Fruit fly (Drosophila melanogaster) whole organism, embryonic: ENCODE results near the gene smash.
A peak's percentile ranks its signal among the peaks of the same experiment; 100 is the strongest.

ENCODE experiments used
- Ada2b ChIP-seq: fragments of 200-800 bp; sonication (Bioruptor generic); IDR thresholded peaks from 2 replicates; pipeline ENCODE4 v1.3.6; 2022; ENCODE audit warnings: missing biosample characterization, missing genetic modification characterization
- BEAF-32 ChIP-seq: fragments of 200-800 bp; sonication (Bioruptor generic); optimal IDR thresholded peaks from 3 replicates; lab custom pipeline; 2017; ENCODE audit warnings: missing biosample characterization, missing genetic modification characterization, mild to moderate bottlenecking, moderate library complexity, missing genetic modification reagents
- Blimp-1 ChIP-seq: fragments of 200-800 bp; sonication (Bioruptor generic); optimal IDR thresholded peaks from 3 replicates; lab custom pipeline; 2018; ENCODE audit warnings: missing biosample characterization, missing genetic modification characterization, mild to moderate bottlenecking, moderate library complexity, missing genetic modification reagents
- CG10321 ChIP-seq: fragments of 200-800 bp; sonication (Bioruptor generic); IDR thresholded peaks from 2 replicates; pipeline ENCODE4 v1.3.6; 2022; ENCODE audit warnings: missing biosample characterization, missing genetic modification characterization
- CG10366 ChIP-seq: fragments of 200-800 bp; sonication (Bioruptor generic); IDR thresholded peaks from 2 replicates; pipeline ENCODE4 v1.3.6; 2022; ENCODE audit warnings: missing biosample characterization, missing genetic modification characterization
- CG11247 ChIP-seq: fragments of 200-800 bp; sonication (Bioruptor generic); IDR thresholded peaks from 2 replicates; pipeline ENCODE4 v1.3.6; 2022; ENCODE audit warnings: missing biosample characterization, missing genetic modification characterization
- CG14014 ChIP-seq: fragments of 200-800 bp; sonication (Bioruptor generic); IDR thresholded peaks from 2 replicates; pipeline ENCODE4 v1.3.6; 2022; ENCODE audit warnings: missing biosample characterization, missing genetic modification characterization
- CG1603 ChIP-seq: fragments of 200-800 bp; sonication (Bioruptor generic); optimal IDR thresholded peaks from 2 replicates; lab custom pipeline; 2019; ENCODE audit warnings: missing biosample characterization, mild to moderate bottlenecking, missing genetic modification characterization, moderate library complexity
- CG16813 ChIP-seq: fragments of 200-800 bp; sonication (Bioruptor generic); IDR thresholded peaks from 3 replicates; pipeline ENCODE4 v1.3.6; 2022; ENCODE audit warnings: missing biosample characterization, missing genetic modification characterization; ENCODE audit not compliant: partially characterized antibody
- CG17361 ChIP-seq: fragments of 200-800 bp; sonication (Bioruptor generic); IDR thresholded peaks from 3 replicates; pipeline ENCODE4 v1.3.6; 2022; ENCODE audit warnings: missing biosample characterization, missing genetic modification characterization
- CG18262 ChIP-seq: fragments of 200-800 bp; optimal IDR thresholded peaks from 3 replicates; lab custom pipeline; 2019; ENCODE audit warnings: missing biosample characterization, mild to moderate bottlenecking, missing genetic modification characterization, moderate library complexity
- CG31365 ChIP-seq: fragments of 200-800 bp; sonication (Bioruptor generic); optimal IDR thresholded peaks from 2 replicates; lab custom pipeline; 2018; ENCODE audit warnings: missing biosample characterization, mild to moderate bottlenecking, missing genetic modification characterization
- CG32772 ChIP-seq: fragments of 200-800 bp; sonication (Bioruptor generic); IDR thresholded peaks from 2 replicates; pipeline ENCODE4 v1.3.6; 2022; ENCODE audit warnings: missing biosample characterization, missing genetic modification characterization
- CG3281 ChIP-seq: fragments of 200-800 bp; sonication (Bioruptor generic); optimal IDR thresholded peaks from 3 replicates; lab custom pipeline; 2017; ENCODE audit warnings: missing biosample characterization, mild to moderate bottlenecking, missing genetic modification characterization
- CG3838 ChIP-seq: fragments of 200-800 bp; sonication (Bioruptor generic); optimal IDR thresholded peaks from 3 replicates; lab custom pipeline; 2016; ENCODE audit warnings: missing biosample characterization, missing genetic modification characterization
- CG6654 ChIP-seq: fragments of 200-800 bp; sonication (Bioruptor generic); optimal IDR thresholded peaks from 2 replicates; lab custom pipeline; 2017; ENCODE audit warnings: missing biosample characterization, mild to moderate bottlenecking, missing genetic modification characterization
- CG6813 ChIP-seq: fragments of 200-800 bp; sonication (Bioruptor generic); optimal IDR thresholded peaks from 2 replicates; lab custom pipeline; 2017; ENCODE audit warnings: missing biosample characterization, missing genetic modification characterization, mild to moderate bottlenecking, moderate library complexity, missing genetic modification reagents
- CG7928 ChIP-seq: fragments of 200-800 bp; sonication (Bioruptor generic); optimal IDR thresholded peaks from 2 replicates; lab custom pipeline; 2017; ENCODE audit warnings: missing biosample characterization, mild to moderate bottlenecking, missing genetic modification characterization
- CG7987 ChIP-seq: fragments of 200-800 bp; sonication (Bioruptor generic); optimal IDR thresholded peaks from 2 replicates; lab custom pipeline; 2018; ENCODE audit warnings: missing biosample characterization, mild to moderate bottlenecking, missing genetic modification characterization, moderate library complexity
- CG8089 ChIP-seq: fragments of 200-800 bp; sonication (Bioruptor generic); optimal IDR thresholded peaks from 3 replicates; lab custom pipeline; 2016; ENCODE audit warnings: missing biosample characterization, missing genetic modification characterization
- CG8290 ChIP-seq, 3 experiments: fragments of 200-800 bp; sonication (Bioruptor generic); optimal IDR thresholded peaks; 2 replicates each; lab custom pipeline; 2016 to 2019; ENCODE audit warnings: missing biosample characterization in 3 of 3, missing genetic modification characterization in 3 of 3, mild to moderate bottlenecking in 2 of 3, moderate library complexity in 1 of 3
- CG8478 ChIP-seq: fragments of >200 bp; optimal IDR thresholded peaks from 2 replicates; lab custom pipeline; 2018
- Deaf1 ChIP-seq: fragments of 200-800 bp; optimal IDR thresholded peaks from 3 replicates; lab custom pipeline; 2019; ENCODE audit warnings: missing biosample characterization, mild to moderate bottlenecking, missing genetic modification characterization, moderate library complexity
- E2f2 ChIP-seq: fragments of 200-800 bp; sonication (Bioruptor generic); IDR thresholded peaks from 2 replicates; pipeline ENCODE4 v1.3.6; 2022; ENCODE audit warnings: missing biosample characterization, missing genetic modification characterization
- HmgZ ChIP-seq: fragments of 200-800 bp; sonication (Bioruptor generic); optimal IDR thresholded peaks from 2 replicates; lab custom pipeline; 2018; ENCODE audit warnings: missing biosample characterization, mild to moderate bottlenecking, missing genetic modification characterization
- Hr39 ChIP-seq: fragments of >200 bp; optimal IDR thresholded peaks from 2 replicates; lab custom pipeline; 2017
- Hr78 ChIP-seq, 2 experiments: fragments of 200-800 bp in 1 of 2; fragments of >200 bp in 1 of 2; sonication (Bioruptor generic) in 1 of 2; optimal IDR thresholded peaks; 2 replicates each; lab custom pipeline; 2017 to 2019; ENCODE audit warnings: missing biosample characterization in 2 of 2, missing genetic modification characterization in 2 of 2, mild to moderate bottlenecking in 1 of 2, moderate library complexity in 1 of 2
- Mad ChIP-seq: fragments of 200-800 bp; sonication (Bioruptor generic); optimal IDR thresholded peaks from 2 replicates; lab custom pipeline; 2016; ENCODE audit warnings: missing biosample characterization, missing genetic modification characterization
- Nf-YC ChIP-seq: fragments of 200-800 bp; optimal IDR thresholded peaks from 3 replicates; lab custom pipeline; 2019; ENCODE audit warnings: missing biosample characterization, mild to moderate bottlenecking, missing genetic modification characterization, moderate library complexity
- NfI ChIP-seq: fragments of 200-800 bp; sonication (Bioruptor generic); optimal IDR thresholded peaks from 3 replicates; lab custom pipeline; 2018; ENCODE audit warnings: missing biosample characterization, mild to moderate bottlenecking, missing genetic modification characterization, moderate library complexity
- Poxn ChIP-seq: fragments of 200-800 bp; sonication (Bioruptor generic); IDR thresholded peaks from 2 replicates; pipeline ENCODE4 v1.3.6; 2022; ENCODE audit warnings: missing biosample characterization, missing genetic modification characterization
- Sin3A ChIP-seq: fragments of >200 bp; optimal IDR thresholded peaks from 2 replicates; lab custom pipeline; 2018
- Sox100B ChIP-seq: fragments of 200-800 bp; sonication (Bioruptor generic); optimal IDR thresholded peaks from 3 replicates; lab custom pipeline; 2018; ENCODE audit warnings: missing biosample characterization, mild to moderate bottlenecking, missing genetic modification characterization
- Sry-δ ChIP-seq: fragments of 200-800 bp; sonication (Bioruptor generic); optimal IDR thresholded peaks from 2 replicates; lab custom pipeline; 2016; ENCODE audit warnings: missing biosample characterization, missing genetic modification characterization
- Stat92E ChIP-seq, 3 experiments: fragments of >200 bp in 2 of 3; fragments of 200-800 bp in 1 of 3; sonication (Bioruptor generic) in 1 of 3; optimal IDR thresholded peaks; 2 replicates each; lab custom pipeline; 2017 to 2019; ENCODE audit warnings: missing biosample characterization in 3 of 3, missing genetic modification characterization in 3 of 3, mild to moderate bottlenecking in 1 of 3, moderate library complexity in 1 of 3
- Tbp ChIP-seq: fragments of >200 bp; optimal IDR thresholded peaks from 2 replicates; lab custom pipeline; 2018; ENCODE audit warnings: missing biosample characterization, missing genetic modification characterization
- Xbp1 ChIP-seq: fragments of 200-800 bp; sonication (Bioruptor generic); optimal IDR thresholded peaks from 3 replicates; lab custom pipeline; 2016; ENCODE audit warnings: missing biosample characterization, mild to moderate bottlenecking, missing genetic modification characterization
- ara ChIP-seq: fragments of 200-800 bp; sonication (Bioruptor generic); IDR thresholded peaks from 2 replicates; pipeline ENCODE4 v1.3.6; 2022; ENCODE audit warnings: missing biosample characterization, missing genetic modification characterization
- bowl ChIP-seq: fragments of 200-800 bp; sonication (Bioruptor generic); IDR thresholded peaks from 2 replicates; pipeline ENCODE4 v1.3.6; 2022; ENCODE audit warnings: missing biosample characterization, missing genetic modification characterization
- cg ChIP-seq: fragments of 200-800 bp; sonication (Bioruptor generic); optimal IDR thresholded peaks from 3 replicates; lab custom pipeline; 2019; ENCODE audit warnings: missing biosample characterization, mild to moderate bottlenecking, missing genetic modification characterization, moderate library complexity
- croc ChIP-seq: fragments of 200-800 bp; sonication (Bioruptor generic); conservative IDR thresholded peaks from 3 replicates; pipeline ENCODE4 v1.3.6; 2022; ENCODE audit warnings: missing biosample characterization, missing genetic modification characterization
- dimm ChIP-seq: fragments of 200-800 bp; sonication (Bioruptor generic); IDR thresholded peaks from 2 replicates; pipeline ENCODE4 v1.3.6; 2022; ENCODE audit warnings: missing biosample characterization, missing genetic modification characterization
- esg ChIP-seq: fragments of 200-800 bp; sonication (Bioruptor generic); conservative IDR thresholded peaks from 2 replicates; pipeline ENCODE4 v1.3.6; 2022; ENCODE audit warnings: missing biosample characterization, missing genetic modification characterization
- insv ChIP-seq, 2 experiments: fragments of 200-800 bp; sonication (Bioruptor generic); optimal IDR thresholded peaks; 3 replicates each; lab custom pipeline; 2016 to 2018; ENCODE audit warnings: missing biosample characterization in 2 of 2, missing genetic modification characterization in 2 of 2
- kni ChIP-seq: fragments of 200-800 bp; sonication (Bioruptor generic); optimal IDR thresholded peaks from 3 replicates; lab custom pipeline; 2017; ENCODE audit warnings: mild to moderate bottlenecking, missing biosample characterization, missing genetic modification reagents, missing genetic modification characterization
- knrl ChIP-seq: fragments of 200-800 bp; sonication (Bioruptor generic); IDR thresholded peaks from 3 replicates; pipeline ENCODE4 v1.3.6; 2022; ENCODE audit warnings: missing biosample characterization, missing genetic modification characterization; ENCODE audit not compliant: partially characterized antibody
- phol ChIP-seq: fragments of 200-800 bp; sonication (Bioruptor generic); optimal IDR thresholded peaks from 3 replicates; lab custom pipeline; 2018; ENCODE audit warnings: missing biosample characterization, mild to moderate bottlenecking, missing genetic modification characterization, moderate library complexity
- sd ChIP-seq: fragments of 200-800 bp; sonication (Bioruptor generic); optimal IDR thresholded peaks from 3 replicates; lab custom pipeline; 2018; ENCODE audit warnings: missing biosample characterization, mild to moderate bottlenecking, missing genetic modification characterization, moderate library complexity
- slou ChIP-seq: fragments of 200-800 bp; sonication (Bioruptor generic); optimal IDR thresholded peaks from 3 replicates; lab custom pipeline; 2016; ENCODE audit warnings: missing biosample characterization, missing genetic modification characterization
- usp ChIP-seq: fragments of >200 bp; optimal IDR thresholded peaks from 2 replicates; lab custom pipeline; 2017; ENCODE audit warnings: missing biosample characterization, missing genetic modification characterization
- zfh2 ChIP-seq: fragments of 200-800 bp; sonication (Bioruptor generic); optimal IDR thresholded peaks from 2 replicates; lab custom pipeline; 2016; ENCODE audit warnings: missing biosample characterization, missing genetic modification characterization

The smash gene

dm6 chr3R:4713775-4714360, 54.5 kb downstream of the smash start, which contains the start of gene eIF3f1 (continued):
- TF ChIP-seq slou (GFP tag; lab: Kevin White, UChicago) (no peak), Mad (GFP tag; lab: Kevin White, UChicago) (no peak), CG10366 (GFP tag; lab: Robert Waterston, UW) (no peak), NfI (GFP tag; lab: Kevin White, UChicago) (no peak), CG3281 (GFP tag; lab: Kevin White, UChicago) (no peak), CG8089 (GFP tag; lab: Kevin White, UChicago) (no peak), CG31365 (tag; lab: Kevin White, UChicago) (no peak), insv (GFP tag; optimal IDR thresholded peaks at IDR 0.05; lab: Kevin White, UChicago) (no peak), CG7987 (GFP tag; lab: Kevin White, UChicago) (peak; percentile 2), Sox100B (no peak), phol (peak; percentile 42), CG11247 (GFP tag; lab: Robert Waterston, UW) (0 out of 2 replicates have a peak, but pooled peaks have one; percentile 14), usp (GFP tag; lab: Kevin White, UChicago) (no peak), CG17361 (0 out of 3 replicates have a peak, but pooled peaks have one; percentile 40), Ada2b (no peak), zfh2 (peak; percentile 43), CG6813 (no peak), CG14014 (no peak), CG8478 (no peak), esg (no peak), cg (GFP tag; lab: Kevin White, UChicago) (no peak), Xbp1 (GFP tag; lab: Kevin White, UChicago) (peak; percentile 44), Nf-YC (no peak), dimm (no peak), CG10321 (GFP tag; lab: Robert Waterston, UW) (no peak), Hr39 (no peak), Stat92E (GFP tag; optimal IDR thresholded peaks at IDR 0.05; lab: Kevin White, UChicago) (peak in 1 of 3 experiments; percentile 45), CG1603 (tag; lab: Kevin White, UChicago) (peak; percentile 80), ara (no peak), CG6654 (GFP tag; lab: Kevin White, UChicago) (no peak), croc (no peak), kni (GFP tag; lab: Kevin White, UChicago) (no peak), knrl (GFP tag; lab: Robert Waterston, UW) (peak; percentile 98), CG3838 (GFP tag; lab: Kevin White, UChicago) (no peak), CG7928 (GFP tag; lab: Kevin White, UChicago) (peak; percentile 83), sd (tag; lab: Kevin White, UChicago) (no peak), Deaf1 (tag; lab: Kevin White, UChicago) (no peak), Sry-δ (peak; percentile 95), Sin3A (lab: Kevin White, UChicago) (peak; percentile 60), Poxn (no peak), HmgZ (tag; lab: Kevin White, UChicago) (peak; percentile 65), E2f2 (GFP tag; lab: Robert Waterston, UW) (peak; percentile 94), CG32772 (GFP tag; lab: Robert Waterston, UW) (no peak), CG18262 (tag; lab: Kevin White, UChicago) (peak; percentile 12), CG8290 (GFP tag; optimal IDR thresholded peaks at IDR 0.05; lab: Kevin White, UChicago) (no peak), CG8290 (tag; optimal IDR thresholded peaks at IDR 0.05; lab: Kevin White, UChicago) (peak in 1 of 2 experiments; percentile 81), BEAF-32 (peak; percentile 97), bowl (GFP tag; lab: Robert Waterston, UW) (no peak), CG16813 (peak; percentile 99), Blimp-1 (no peak), Tbp (GFP tag; lab: Kevin White, UChicago) (no peak), Hr78 (GFP tag; optimal IDR thresholded peaks at IDR 0.05; lab: Kevin White, UChicago) (no peak)
